Fruit fly (Drosophila melanogaster) whole organism, embryonic: ENCODE results near the gene Rpp14a.

ENCODE experiments used
- CG14710 ChIP-seq: fragments of 200-800 bp; sonication (Bioruptor generic); optimal IDR thresholded peaks from 3 replicates; lab custom pipeline; 2019; ENCODE audit warnings: missing biosample characterization, mild to moderate bottlenecking, missing genetic modification characterization, moderate library complexity
- CG16863 ChIP-seq: fragments of 200-800 bp; sonication (Bioruptor generic); optimal IDR thresholded peaks from 3 replicates; lab custom pipeline; 2016; ENCODE audit warnings: missing biosample characterization, missing genetic modification characterization
- CG17359 ChIP-seq: fragments of 200-800 bp; sonication (Bioruptor generic); optimal IDR thresholded peaks from 3 replicates; lab custom pipeline; 2018; ENCODE audit warnings: missing biosample characterization, mild to moderate bottlenecking, missing genetic modification characterization, moderate library complexity
- Hr78 ChIP-seq, 2 experiments: fragments of 200-800 bp in 1 of 2; fragments of >200 bp in 1 of 2; sonication (Bioruptor generic) in 1 of 2; optimal IDR thresholded peaks; 2 replicates each; lab custom pipeline; 2017 to 2019; ENCODE audit warnings: missing biosample characterization in 2 of 2, missing genetic modification characterization in 2 of 2, mild to moderate bottlenecking in 1 of 2, moderate library complexity in 1 of 2
- az2 ChIP-seq: fragments of 200-800 bp; sonication (Bioruptor generic); optimal IDR thresholded peaks from 3 replicates; lab custom pipeline; 2016; ENCODE audit warnings: missing biosample characterization, missing genetic modification characterization
- gro ChIP-seq: fragments of 200-800 bp; sonication (Bioruptor generic); optimal IDR thresholded peaks from 2 replicates; lab custom pipeline; 2016; ENCODE audit warnings: missing biosample characterization, missing genetic modification characterization
- rib ChIP-seq: fragments of 200-800 bp; sonication (Bioruptor generic); IDR thresholded peaks from 2 replicates; pipeline ENCODE4 v1.3.6; 2022; ENCODE audit warnings: missing biosample characterization, missing genetic modification characterization
- sr ChIP-seq: fragments of 200-800 bp; sonication (Bioruptor generic); IDR thresholded peaks from 3 replicates; pipeline ENCODE4 v1.3.6; 2022; ENCODE audit warnings: missing biosample characterization, missing genetic modification characterization
- usp ChIP-seq: fragments of >200 bp; optimal IDR thresholded peaks from 2 replicates; lab custom pipeline; 2017; ENCODE audit warnings: missing biosample characterization, missing genetic modification characterization
- wor ChIP-seq: fragments of 200-800 bp; sonication (Bioruptor generic); IDR thresholded peaks from 2 replicates; pipeline ENCODE4 v1.3.6; 2022; ENCODE audit warnings: missing biosample characterization, missing genetic modification characterization

DNA sequence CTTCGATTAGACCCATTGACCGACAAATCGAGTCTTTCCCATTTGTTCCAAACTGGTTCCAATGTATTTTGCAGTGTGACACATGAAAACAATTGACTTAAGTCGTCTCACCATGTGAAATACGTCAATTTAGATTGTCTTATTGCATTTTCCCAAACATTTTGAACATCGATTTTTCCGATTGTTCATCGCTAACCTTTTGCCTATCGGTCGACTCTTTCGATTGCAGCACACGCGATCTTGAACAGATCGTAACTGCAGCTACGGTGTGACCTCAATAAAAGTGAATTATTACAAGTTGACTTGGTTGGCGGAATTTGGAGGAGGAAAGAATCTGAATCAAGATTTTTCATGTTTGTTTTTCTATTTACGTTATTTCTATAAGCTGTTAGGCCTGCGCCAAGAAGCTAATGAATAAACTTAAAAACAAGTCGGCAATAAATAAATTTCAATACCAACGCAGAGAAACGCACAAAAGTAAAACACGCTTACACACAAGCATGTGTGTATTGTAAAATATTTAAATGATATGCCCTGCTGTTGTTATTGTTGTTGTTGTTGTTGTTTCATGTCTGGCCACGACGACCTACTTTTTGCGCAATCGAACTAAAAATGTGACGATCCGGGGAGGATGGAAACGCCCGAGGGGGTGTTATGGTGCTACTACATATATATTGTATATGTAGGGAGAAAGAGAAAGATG lies 3.9 kb downstream of the Rpp14a start:
- no peak for TF ChIP-seq az2
- TF ChIP-seq CG14710 (tag; lab: Kevin White, UChicago), result no peak
- TF ChIP-seq Hr78 (GFP tag; optimal IDR thresholded peaks at IDR 0.05; lab: Kevin White, UChicago), result no peak
- TF ChIP-seq CG17359, result no peak
- no peak for TF ChIP-seq gro (GFP tag; lab: Kevin White, UChicago)
- TF ChIP-seq CG16863 (GFP tag; lab: Kevin White, UChicago), result no peak
- no peak for TF ChIP-seq wor
- no peak for TF ChIP-seq sr (GFP tag; lab: Robert Waterston, UW)
- no peak for TF ChIP-seq rib (GFP tag; lab: Robert Waterston, UW)
- TF ChIP-seq usp (GFP tag; lab: Kevin White, UChicago), result no peak
